Worm (Caenorhabditis elegans) whole organism, late embryonic: Measurements from ENCODE around the gene toe-1.

Experiments
- C38D4.7 ChIP-seq: fragments of 200-800 bp; sonication (Bioruptor generic); optimal IDR thresholded peaks from 2 replicates; lab custom pipeline; 2018; ENCODE audit warnings: mild to moderate bottlenecking, missing genetic modification characterization, moderate library complexity, missing compliant biosample characterization
- F13H6.1 ChIP-seq: sonication (generic microtip); optimal IDR thresholded peaks from 2 replicates; lab custom pipeline; 2016; ENCODE audit warnings: missing genetic modification characterization, missing compliant biosample characterization
- ceh-2 ChIP-seq: sonication (generic microtip); optimal IDR thresholded peaks from 2 replicates; lab custom pipeline; 2016; ENCODE audit warnings: missing genotype, missing genetic modification characterization, missing compliant biosample characterization
- dve-1 ChIP-seq: sonication (generic microtip); optimal IDR thresholded peaks from 2 replicates; lab custom pipeline; 2017; ENCODE audit warnings: antibody characterized with exemption, mild to moderate bottlenecking, missing genetic modification characterization, missing compliant biosample characterization
- eyg-1 ChIP-seq: sonication (generic microtip); optimal IDR thresholded peaks from 2 replicates; lab custom pipeline; 2016; ENCODE audit warnings: missing genotype, missing genetic modification characterization, missing compliant biosample characterization
- hlh-30 ChIP-seq: sonication (generic microtip); optimal IDR thresholded peaks from 2 replicates; lab custom pipeline; 2017; ENCODE audit warnings: antibody characterized with exemption, missing genetic modification characterization, missing compliant biosample characterization; ENCODE audit not compliant: insufficient read depth
- pag-3 ChIP-seq: sonication (generic microtip); optimal IDR thresholded peaks from 2 replicates; lab custom pipeline; 2016; ENCODE audit warnings: missing compliant biosample characterization, missing genetic modification characterization, borderline replicate concordance
- rnt-1 ChIP-seq: sonication (generic microtip); optimal IDR thresholded peaks from 2 replicates; lab custom pipeline; 2016; ENCODE audit warnings: missing genetic modification characterization, missing compliant biosample characterization
- unc-42 ChIP-seq: sonication (generic microtip); optimal IDR thresholded peaks from 2 replicates; lab custom pipeline; 2016; ENCODE audit warnings: missing genotype, missing genetic modification characterization, missing compliant biosample characterization

DNA sequence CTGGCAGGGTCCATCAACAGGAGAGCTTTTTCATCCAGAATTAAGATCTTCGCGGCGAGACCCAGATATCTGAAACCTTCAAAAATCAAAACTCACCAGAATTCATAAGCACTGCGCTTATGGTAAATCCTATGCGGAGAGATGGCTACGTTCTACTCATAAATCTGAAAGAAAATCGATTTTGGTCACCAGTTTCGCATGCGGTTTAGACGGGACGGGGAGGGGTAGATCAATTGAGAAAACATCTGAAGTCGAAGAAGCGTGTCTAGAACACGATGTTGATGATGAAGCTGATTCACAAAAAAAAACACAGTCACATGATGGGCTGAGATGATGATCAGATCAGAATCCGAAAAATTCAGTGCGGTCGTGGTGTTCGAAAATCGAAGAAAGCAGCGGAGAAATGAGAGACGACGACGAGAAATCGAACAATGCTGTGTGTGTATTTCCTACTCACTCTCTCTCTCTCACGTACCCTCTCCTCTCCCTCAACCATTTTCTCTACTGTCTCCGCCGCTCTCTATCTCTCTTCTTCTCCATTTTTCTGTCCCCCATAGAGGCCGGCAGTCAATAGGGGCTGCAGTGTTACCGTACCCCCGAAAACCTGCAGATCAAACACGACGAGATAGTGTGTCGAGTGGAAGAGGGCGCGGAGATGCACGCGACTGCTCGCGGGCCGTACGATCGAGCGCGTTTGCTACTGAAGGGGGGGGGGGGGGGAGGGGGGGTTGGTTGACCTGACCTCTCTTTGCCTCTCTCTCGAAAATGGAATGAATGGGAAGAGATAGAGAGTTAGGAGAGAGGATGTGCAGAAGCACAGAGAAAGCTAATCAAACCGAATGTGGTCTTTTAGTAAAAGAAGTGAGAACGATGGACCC lies 48.4 kb upstream of the toe-1 start, which contains the start of gene ntl-2:
- TF ChIP-seq F13H6.1 = peak; percentile 20
- TF ChIP-seq dve-1 (tag; lab: Kevin White, UChicago) = peak; percentile 85
- TF ChIP-seq hlh-30 (tag; lab: Kevin White, UChicago) = peak; percentile 92
- peak; percentile 5 for TF ChIP-seq eyg-1 (tag; lab: Kevin White, UChicago)
- peak; percentile 0 for TF ChIP-seq unc-42 (tag; lab: Kevin White, UChicago)
- no peak for TF ChIP-seq ceh-2
- TF ChIP-seq rnt-1 (tag; lab: Kevin White, UChicago) = peak; percentile 77
- TF ChIP-seq C38D4.7 (GFP tag; lab: Kevin White, UChicago) = peak; percentile 57
- TF ChIP-seq pag-3 (tag; lab: Kevin White, UChicago) = no peak
